Worm (Caenorhabditis elegans) whole organism, L4 larva: ENCODE measurements around the gene F11C1.7.

Experiments
- D1046.2 ChIP-seq: fragments of 200-800 bp; sonication (Bioruptor generic); IDR thresholded peaks from 2 replicates; pipeline ENCODE4 v1.3.6; 2022; ENCODE audit warnings: missing genetic modification characterization, missing compliant biosample characterization
- F44E2.7 ChIP-seq: fragments of 200-800 bp; sonication (Bioruptor generic); IDR thresholded peaks from 2 replicates; pipeline ENCODE4 v2.1.2; 2022; ENCODE audit warnings: missing genetic modification characterization, missing compliant biosample characterization
- F49E8.2 ChIP-seq: sonication (generic microtip); optimal IDR thresholded peaks from 2 replicates; lab custom pipeline; 2016; ENCODE audit warnings: missing compliant biosample characterization, mild to moderate bottlenecking, missing genetic modification characterization, borderline replicate concordance
- T20F7.1 ChIP-seq: fragments of 200-800 bp; sonication (Bioruptor generic); optimal IDR thresholded peaks from 2 replicates; lab custom pipeline; 2018; ENCODE audit warnings: mild to moderate bottlenecking, missing genetic modification characterization, missing compliant biosample characterization
- T26A8.4 ChIP-seq: fragments of 200-800 bp; sonication (Bioruptor generic); IDR thresholded peaks from 2 replicates; pipeline ENCODE4 v1.3.6; 2022; ENCODE audit warnings: missing genetic modification characterization, missing compliant biosample characterization
- Y105C5A.15 ChIP-seq: fragments of 200-800 bp; sonication (Bioruptor generic); IDR thresholded peaks from 2 replicates; pipeline ENCODE4 v1.3.6; 2022; ENCODE audit warnings: missing genetic modification characterization, missing compliant biosample characterization
- aha-1 ChIP-seq: fragments of 150-350 bp; peaks from one replicate; lab custom pipeline; 2014; ENCODE audit warnings: missing biosample characterization, missing genetic modification characterization
- arid-1 ChIP-seq: fragments of 200-800 bp; sonication (Bioruptor generic); conservative IDR thresholded peaks from 2 replicates; pipeline ENCODE4 v1.3.6; 2022; ENCODE audit warnings: missing genetic modification reagents, missing genetic modification characterization, missing compliant biosample characterization
- attf-4 ChIP-seq: sonication (generic microtip); optimal IDR thresholded peaks from 3 replicates; lab custom pipeline; 2017; ENCODE audit warnings: missing biosample characterization, missing genetic modification characterization
- cey-2 ChIP-seq: sonication (generic microtip); optimal IDR thresholded peaks from 3 replicates; lab custom pipeline; 2017; ENCODE audit warnings: missing genetic modification characterization, mild to moderate bottlenecking, missing compliant biosample characterization, antibody characterized with exemption, borderline replicate concordance; ENCODE audit not compliant: insufficient read depth
- dmd-8 ChIP-seq: fragments of 200-800 bp; sonication (Bioruptor generic); IDR thresholded peaks from 2 replicates; pipeline ENCODE4 v1.3.6; 2022; ENCODE audit warnings: missing genetic modification characterization, missing compliant biosample characterization
- dmd-9 ChIP-seq: fragments of 200-800 bp; sonication (Bioruptor generic); IDR thresholded peaks from 2 replicates; pipeline ENCODE4 v1.3.6; 2022; ENCODE audit warnings: missing genetic modification reagents, missing genetic modification characterization, missing compliant biosample characterization
- dpl-1 ChIP-seq: fragments of 150-350 bp; optimal IDR thresholded peaks from 2 replicates; lab custom pipeline; 2014; ENCODE audit warnings: missing biosample characterization, missing genetic modification reagents, missing genetic modification characterization
- egl-27 ChIP-seq: sonication (generic microtip); optimal IDR thresholded peaks from 3 replicates; lab custom pipeline; 2017; ENCODE audit warnings: missing biosample characterization, missing genetic modification reagents, missing genetic modification characterization
- egl-43 ChIP-seq: fragments of 200-800 bp; sonication (Bioruptor generic); IDR thresholded peaks from 2 replicates; pipeline ENCODE4 v1.3.6; 2022; ENCODE audit warnings: missing genetic modification reagents, missing genetic modification characterization, missing compliant biosample characterization
- hlh-30 ChIP-seq: sonication (generic microtip); optimal IDR thresholded peaks from 2 replicates; lab custom pipeline; 2017; ENCODE audit warnings: antibody characterized with exemption, mild to moderate bottlenecking, missing genetic modification characterization, missing compliant biosample characterization; ENCODE audit not compliant: insufficient read depth
- jun-1 ChIP-seq: fragments of 150-350 bp; optimal IDR thresholded peaks from 2 replicates; lab custom pipeline; 2014; ENCODE audit warnings: missing biosample characterization, missing genetic modification reagents, missing genetic modification characterization
- lin-13 ChIP-seq: fragments of 150-350 bp; optimal IDR thresholded peaks from 2 replicates; lab custom pipeline; 2014; ENCODE audit warnings: missing biosample characterization, missing genetic modification reagents, missing genetic modification characterization
- lin-39 ChIP-seq: fragments of 150-350 bp; optimal IDR thresholded peaks from 2 replicates; lab custom pipeline; 2014; ENCODE audit warnings: missing biosample characterization, missing genetic modification reagents, missing genetic modification characterization
- lir-3 ChIP-seq: sonication (generic microtip); optimal IDR thresholded peaks from 2 replicates; lab custom pipeline; 2016; ENCODE audit warnings: mild to moderate bottlenecking, missing genetic modification characterization, missing compliant biosample characterization
- madf-5 ChIP-seq, 2 experiments: fragments of 200-800 bp; sonication (Bioruptor generic); IDR thresholded peaks; 2 replicates each; pipeline ENCODE4 v1.3.6; 2022; ENCODE audit warnings: missing compliant biosample characterization in 2 of 2, missing genetic modification characterization in 2 of 2
- madf-9 ChIP-seq: fragments of 200-800 bp; sonication (Bioruptor generic); conservative IDR thresholded peaks from 2 replicates; pipeline ENCODE4 v1.3.6; 2022; ENCODE audit warnings: missing genetic modification reagents, missing genetic modification characterization, missing compliant biosample characterization
- mdl-1 ChIP-seq, 2 experiments: fragments of 150-350 bp in 1 of 2; sonication (generic microtip) in 1 of 2; optimal IDR thresholded peaks; 2 replicates each; lab custom pipeline; 2014 to 2017; ENCODE audit warnings: missing biosample characterization in 2 of 2, missing genetic modification characterization in 2 of 2
- mes-2 ChIP-seq: sonication (generic microtip); optimal IDR thresholded peaks from 2 replicates; lab custom pipeline; 2016; ENCODE audit warnings: missing genotype, mild to moderate bottlenecking, missing genetic modification characterization, missing compliant biosample characterization; ENCODE audit not compliant: poor library complexity, severe bottlenecking
- mxl-3 ChIP-seq: fragments of 200-800 bp; sonication (Bioruptor generic); optimal IDR thresholded peaks from 2 replicates; lab custom pipeline; 2018; ENCODE audit warnings: mild to moderate bottlenecking, missing genetic modification characterization, missing compliant biosample characterization
- nhr-11 ChIP-seq: fragments of 150-350 bp; optimal IDR thresholded peaks from 2 replicates; lab custom pipeline; 2014; ENCODE audit warnings: missing biosample characterization, missing genetic modification characterization
- nhr-111 ChIP-seq: fragments of 200-800 bp; sonication (Bioruptor generic); optimal IDR thresholded peaks from 2 replicates; lab custom pipeline; 2018; ENCODE audit warnings: mild to moderate bottlenecking, missing genetic modification characterization, missing compliant biosample characterization
- nhr-237 ChIP-seq: sonication (generic microtip); optimal IDR thresholded peaks from 2 replicates; lab custom pipeline; 2017; ENCODE audit warnings: missing biosample characterization, missing genetic modification characterization
- nhr-25 ChIP-seq: sonication (generic microtip); optimal IDR thresholded peaks from 2 replicates; lab custom pipeline; 2017; ENCODE audit warnings: missing genetic modification characterization, mild to moderate bottlenecking, missing compliant biosample characterization, antibody characterized with exemption, moderate library complexity, borderline replicate concordance; ENCODE audit not compliant: insufficient read depth
- nhr-41 ChIP-seq: fragments of 200-800 bp; sonication (Bioruptor generic); IDR thresholded peaks from 2 replicates; pipeline ENCODE4 v1.3.6; 2022; ENCODE audit warnings: missing genetic modification reagents, missing genetic modification characterization, missing compliant biosample characterization
- nhr-42 ChIP-seq: fragments of 200-800 bp; sonication (Bioruptor generic); IDR thresholded peaks from 2 replicates; pipeline ENCODE4 v1.3.6; 2022; ENCODE audit warnings: missing genetic modification characterization, missing compliant biosample characterization
- nhr-48 ChIP-seq: sonication (generic microtip); optimal IDR thresholded peaks from 2 replicates; lab custom pipeline; 2016; ENCODE audit warnings: mild to moderate bottlenecking, missing genetic modification characterization, missing compliant biosample characterization
- nhr-77 ChIP-seq: fragments of 150-350 bp; optimal IDR thresholded peaks from 2 replicates; lab custom pipeline; 2014; ENCODE audit warnings: missing biosample characterization, missing genetic modification characterization
- pqm-1 ChIP-seq: sonication (generic microtip); optimal IDR thresholded peaks from 2 replicates; lab custom pipeline; 2017; ENCODE audit warnings: missing biosample characterization, missing genetic modification characterization
- rbr-2 ChIP-seq: sonication (generic microtip); optimal IDR thresholded peaks from 2 replicates; lab custom pipeline; 2016; ENCODE audit warnings: missing genotype, missing genetic modification characterization, missing compliant biosample characterization
- saeg-2 ChIP-seq: fragments of 200-800 bp; sonication (Bioruptor generic); IDR thresholded peaks from 2 replicates; pipeline ENCODE4 v1.3.6; 2022; ENCODE audit warnings: missing genetic modification reagents, missing genetic modification characterization, missing compliant biosample characterization
- set-16 ChIP-seq: fragments of 200-800 bp; sonication (Bioruptor generic); IDR thresholded peaks from 2 replicates; pipeline ENCODE4 v1.3.6; 2022; ENCODE audit warnings: missing genetic modification reagents, missing genetic modification characterization, missing compliant biosample characterization
- skn-1 ChIP-seq: fragments of 150-350 bp; optimal IDR thresholded peaks from 2 replicates; lab custom pipeline; 2014; ENCODE audit warnings: missing biosample characterization, missing genetic modification characterization
- snpc-1.2 ChIP-seq: fragments of 200-800 bp; sonication (Bioruptor generic); IDR thresholded peaks from 2 replicates; pipeline ENCODE4 v1.3.6; 2022; ENCODE audit warnings: missing genetic modification reagents, missing genetic modification characterization, missing compliant biosample characterization
- spr-1 ChIP-seq: sonication (generic microtip); optimal IDR thresholded peaks from 2 replicates; lab custom pipeline; 2016; ENCODE audit warnings: mild to moderate bottlenecking, missing genetic modification characterization, missing compliant biosample characterization
- spr-3 ChIP-seq: fragments of 200-800 bp; sonication (Bioruptor generic); optimal IDR thresholded peaks from 2 replicates; lab custom pipeline; 2018; ENCODE audit warnings: mild to moderate bottlenecking, missing genetic modification characterization, missing compliant biosample characterization
- tra-1 ChIP-seq: fragments of 200-800 bp; sonication (Bioruptor generic); IDR thresholded peaks from 2 replicates; pipeline ENCODE4 v1.3.6; 2022; ENCODE audit warnings: missing genetic modification reagents, missing genetic modification characterization, missing compliant biosample characterization
- unc-130 ChIP-seq: sonication (generic microtip); optimal IDR thresholded peaks from 2 replicates; lab custom pipeline; 2016; ENCODE audit warnings: missing genetic modification reagents, missing genetic modification characterization, missing compliant biosample characterization
- unc-39 ChIP-seq: sonication (generic microtip); optimal IDR thresholded peaks from 2 replicates; lab custom pipeline; 2017; ENCODE audit warnings: missing biosample characterization, missing genetic modification characterization
- unc-62 ChIP-seq, 3 experiments: fragments of 150-350 bp in 1 of 3; sonication (generic microtip); optimal IDR thresholded peaks in 2 of 3; peaks in 1 of 3; 1 replicate in 1 of 3; 2 replicates in 2 of 3; lab custom pipeline; 2014 to 2017; ENCODE audit warnings: missing biosample characterization in 3 of 3, missing genetic modification characterization in 3 of 3, missing genetic modification reagents in 3 of 3, missing genotype in 1 of 3
- zfp-2 ChIP-seq: sonication (generic microtip); optimal IDR thresholded peaks from 2 replicates; lab custom pipeline; 2016; ENCODE audit warnings: mild to moderate bottlenecking, missing genetic modification characterization, missing compliant biosample characterization
- zip-2 ChIP-seq: fragments of 150-350 bp; optimal IDR thresholded peaks from 2 replicates; lab custom pipeline; 2014; ENCODE audit warnings: missing biosample characterization, missing genetic modification characterization

The F11C1.7 gene

ce11 chrX:13034333-13034732 lies 45.2 kb downstream of the F11C1.7 start:
- TF ChIP-seq pqm-1 (no peak), hlh-30 (no peak), aha-1 (tag; lab: Kevin White, UChicago) (peak; percentile 26), unc-130 (GFP tag; lab: Kevin White, UChicago) (no peak), lir-3 (tag; lab: Kevin White, UChicago) (no peak), attf-4 (tag; lab: Kevin White, UChicago) (no peak), nhr-25 (tag; lab: Kevin White, UChicago) (no peak), lin-39 (tag; lab: Kevin White, UChicago) (no peak), F44E2.7 (GFP tag; lab: Robert Waterston, UW) (no peak), nhr-41 (GFP tag; lab: Robert Waterston, UW) (no peak), arid-1 (GFP tag; lab: Robert Waterston, UW) (no peak), Y105C5A.15 (GFP tag; lab: Robert Waterston, UW) (no peak), tra-1 (GFP tag; lab: Robert Waterston, UW) (no peak), unc-62 (GFP tag; optimal IDR thresholded peaks at IDR 0.05 in 1 of 2; lab: Kevin White, UChicago) (peak in 1 of 2 experiments; percentile 60), unc-62 (tag; optimal IDR thresholded peaks at IDR 0.05; lab: Kevin White, UChicago) (no peak), nhr-237 (tag; lab: Kevin White, UChicago) (no peak), cey-2 (tag; lab: Kevin White, UChicago) (no peak), T26A8.4 (no peak)
- TF ChIP-seq, all 104 proteins: peak for 2

ce11 chrX:13038791-13039190 lies 49.6 kb downstream of the F11C1.7 start:
- TF ChIP-seq rbr-2 (tag; lab: Kevin White, UChicago), result peak; percentile 59
- TF ChIP-seq madf-9 (GFP tag; lab: Robert Waterston, UW), result no peak
- TF ChIP-seq Y105C5A.15 (GFP tag; lab: Robert Waterston, UW), result no peak
- peak in 1 of 2 experiments; percentile 41 for TF ChIP-seq unc-62 (GFP tag; optimal IDR thresholded peaks at IDR 0.05 in 1 of 2; lab: Kevin White, UChicago)
- no peak for TF ChIP-seq unc-62 (tag; optimal IDR thresholded peaks at IDR 0.05; lab: Kevin White, UChicago)
- TF ChIP-seq nhr-41 (GFP tag; lab: Robert Waterston, UW), result peak; percentile 74
- no peak for TF ChIP-seq nhr-111 (GFP tag; lab: Kevin White, UChicago)
- TF ChIP-seq dmd-8 (GFP tag; lab: Robert Waterston, UW), result 0 out of 2 replicates have a peak, but pooled peaks have one; percentile 71
- TF ChIP-seq nhr-77 (tag; lab: Kevin White, UChicago), result peak; percentile 18
- TF ChIP-seq lin-13 (GFP tag; lab: Kevin White, UChicago), result peak; percentile 63
- peak; percentile 86 for TF ChIP-seq snpc-1.2 (GFP tag; lab: Robert Waterston, UW)
- no peak for TF ChIP-seq zfp-2 (tag; lab: Kevin White, UChicago)
- peak; percentile 26 for TF ChIP-seq spr-1 (tag; lab: Kevin White, UChicago)
- no peak; the same call in none of the 2 replicates for TF ChIP-seq set-16 (GFP tag; lab: Robert Waterston, UW)
- TF ChIP-seq T20F7.1, result peak; percentile 25
- TF ChIP-seq egl-27 (tag; lab: Kevin White, UChicago), result no peak
- TF ChIP-seq attf-4 (tag; lab: Kevin White, UChicago), result no peak
- TF ChIP-seq D1046.2, result no peak
- peak; percentile 12 for TF ChIP-seq spr-3 (GFP tag; lab: Kevin White, UChicago)
- TF ChIP-seq zip-2 (tag; lab: Kevin White, UChicago), result peak; percentile 1
- TF ChIP-seq jun-1, result no peak
- TF ChIP-seq unc-39 (tag; lab: Kevin White, UChicago), result no peak
- TF ChIP-seq nhr-42 (GFP tag; lab: Robert Waterston, UW), result no peak
- peak; percentile 32 for TF ChIP-seq mxl-3 (GFP tag; lab: Kevin White, UChicago)
- no peak for TF ChIP-seq skn-1 (tag; lab: Kevin White, UChicago)
- TF ChIP-seq nhr-237 (tag; lab: Kevin White, UChicago), result no peak
- peak; percentile 58 for TF ChIP-seq nhr-48 (tag; lab: Kevin White, UChicago)
- no peak for TF ChIP-seq dpl-1 (GFP tag; lab: Kevin White, UChicago)
- TF ChIP-seq dmd-9, result peak; percentile 84
- TF ChIP-seq nhr-11 (tag; lab: Kevin White, UChicago), result no peak
- peak in 1 of 2 experiments; percentile 80; a peak in 1 of 4 replicates for TF ChIP-seq madf-5 (GFP tag; IDR thresholded peaks at IDR 0.05; lab: Robert Waterston, UW)
- no peak; the same call in 1 of the 2 replicates for TF ChIP-seq egl-43 (GFP tag; lab: Robert Waterston, UW)
- peak; percentile 15 for TF ChIP-seq F49E8.2 (tag; lab: Kevin White, UChicago)
- TF ChIP-seq mes-2 (tag; lab: Kevin White, UChicago), result no peak
- TF ChIP-seq saeg-2 (GFP tag; lab: Robert Waterston, UW), result peak; percentile 62; the same call in 1 of the 2 replicates
- TF ChIP-seq mdl-1 (tag; optimal IDR thresholded peaks at IDR 0.05; lab: Kevin White, UChicago), result no peak
- peak; percentile 1 for TF ChIP-seq nhr-25 (tag; lab: Kevin White, UChicago)
- TF ChIP-seq pqm-1, result no peak
- TF ChIP-seq hlh-30, result peak; percentile 54
- TF ChIP-seq lir-3 (tag; lab: Kevin White, UChicago), result peak; percentile 58
